Fruit fly (Drosophila melanogaster): ENCODE measurements around the gene CG32579.

DNA sequence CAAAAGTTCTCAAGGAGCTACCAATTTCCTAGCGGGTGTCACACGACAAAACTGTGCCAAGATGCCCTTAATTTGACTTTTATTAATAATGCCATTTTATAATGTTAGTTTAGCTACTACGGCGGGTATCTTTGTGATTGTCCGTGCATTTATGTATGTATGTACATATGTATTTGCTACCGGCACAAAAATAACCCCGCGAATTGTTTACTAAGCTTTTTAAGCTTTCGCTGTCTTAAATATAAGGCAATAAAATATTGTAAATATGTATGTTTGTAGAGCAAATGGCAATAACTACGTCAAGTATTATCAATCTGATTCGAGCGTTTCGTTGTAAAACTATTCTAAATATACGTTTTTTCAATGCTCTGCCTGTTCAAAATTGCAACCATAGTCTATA, 14.1 kb upstream of the CG32579 start:
- TF ChIP-seq EcR (GFP tag; optimal IDR thresholded peaks at IDR 0.05), result no peak
- no peak for TF ChIP-seq psq (optimal IDR thresholded peaks at IDR 0.05)
